Worm (Caenorhabditis elegans) whole organism, L1 larva: ENCODE data around the gene shk-1.

Experiments used
- ceh-8 ChIP-seq: fragments of 200-800 bp; sonication (Bioruptor generic); optimal IDR thresholded peaks from 2 replicates; lab custom pipeline; 2018; ENCODE audit warnings: mild to moderate bottlenecking, missing genetic modification characterization, moderate library complexity, missing compliant biosample characterization
- lin-13 ChIP-seq: fragments of 150-350 bp; optimal IDR thresholded peaks from 2 replicates; lab custom pipeline; 2014; ENCODE audit warnings: missing biosample characterization, missing genetic modification reagents, missing genetic modification characterization
- mdl-1 ChIP-seq, 2 experiments: fragments of 150-350 bp; optimal IDR thresholded peaks; 2 replicates each; lab custom pipeline; 2014 to 2017; ENCODE audit warnings: missing biosample characterization in 2 of 2, missing genetic modification characterization in 2 of 2, inconsistent platforms in 1 of 2
- nhr-237 ChIP-seq: fragments of 150-350 bp; optimal IDR thresholded peaks from 2 replicates; lab custom pipeline; 2014; ENCODE audit warnings: missing biosample characterization, missing genetic modification characterization
- pqm-1 ChIP-seq: sonication (generic microtip); optimal IDR thresholded peaks from 3 replicates; lab custom pipeline; 2017; ENCODE audit warnings: missing biosample characterization, missing genetic modification characterization

- TF ChIP-seq lin-13 (GFP tag; lab: Kevin White, UChicago), result no peak
- no peak for TF ChIP-seq ceh-8
- no peak for TF ChIP-seq nhr-237
- TF ChIP-seq pqm-1, result no peak
- TF ChIP-seq mdl-1 (tag; optimal IDR thresholded peaks at IDR 0.05; lab: Kevin White, UChicago), result no peak
Observed at ce11 chrII:9740552-9740951, 17.5 kb upstream of the shk-1 start.
